Worm (Caenorhabditis elegans) whole organism, young adult: ENCODE measurements around the gene cho-1.

Source experiments
- cebp-2 ChIP-seq: fragments of 200-800 bp; sonication (Bioruptor generic); IDR thresholded peaks from 2 replicates; pipeline ENCODE4 v1.3.6; 2022; ENCODE audit warnings: missing genetic modification characterization, missing compliant biosample characterization
- egl-44 ChIP-seq: fragments of 200-800 bp; sonication (Bioruptor generic); IDR thresholded peaks from 2 replicates; pipeline ENCODE4 v1.3.6; 2022; ENCODE audit warnings: missing genetic modification reagents, missing genetic modification characterization, missing compliant biosample characterization
- hmg-20 ChIP-seq: fragments of 200-800 bp; sonication (Bioruptor generic); IDR thresholded peaks from 2 replicates; pipeline ENCODE4 v1.3.6; 2022; ENCODE audit warnings: missing genetic modification reagents, missing genetic modification characterization, missing compliant biosample characterization
- mes-4 ChIP-seq: sonication (generic microtip); optimal IDR thresholded peaks from 2 replicates; lab custom pipeline; 2016; ENCODE audit warnings: missing genotype, missing genetic modification characterization, missing compliant biosample characterization
- sdz-38 ChIP-seq: sonication (generic microtip); optimal IDR thresholded peaks from 2 replicates; lab custom pipeline; 2016; ENCODE audit warnings: missing genotype, missing genetic modification characterization, missing compliant biosample characterization
- ztf-26 ChIP-seq: sonication (generic microtip); optimal IDR thresholded peaks from 2 replicates; lab custom pipeline; 2017; ENCODE audit warnings: missing genetic modification characterization, missing compliant biosample characterization

cho-1 gene

DNA sequence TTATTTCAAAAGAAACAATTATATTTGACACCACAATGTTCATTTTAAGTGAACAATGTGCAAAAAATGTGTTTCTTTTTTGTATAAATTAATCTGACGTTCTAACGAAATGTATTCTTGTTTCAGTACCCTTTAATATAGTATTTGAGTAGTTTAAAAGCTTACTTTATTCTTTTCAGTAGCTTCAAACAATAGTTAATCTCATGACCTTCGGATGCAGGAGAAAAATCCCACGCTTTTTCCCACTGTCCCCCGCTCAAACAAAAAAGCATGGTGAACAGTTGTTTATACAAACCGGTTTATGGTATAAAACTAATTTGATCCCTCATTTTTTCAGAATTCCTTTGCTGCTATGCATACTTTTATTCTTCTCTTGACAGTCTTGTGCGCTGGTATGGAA, 49.2 kb downstream of the cho-1 start, which contains the start of gene scl-14:
TSS of gene scl-14 (plus strand) at position 301 of the 400 bp plus-strand sequence.
- TF ChIP-seq cebp-2, result no peak
- no peak for TF ChIP-seq egl-44 (GFP tag; lab: Robert Waterston, UW)
- TF ChIP-seq ztf-26 (tag; lab: Kevin White, UChicago), result no peak
- TF ChIP-seq sdz-38 (tag; lab: Kevin White, UChicago), result no peak
- TF ChIP-seq hmg-20 (GFP tag; lab: Robert Waterston, UW), result no peak
- no peak for TF ChIP-seq mes-4
- TF ChIP-seq, all 124 proteins: peak for 0
